Worm (Caenorhabditis elegans): ENCODE data around the gene B0304.2.

Gene B0304.2

ce11 chrII:4531880-4532279, 8.5 kb downstream of the B0304.2 start, which contains the start of gene sra-32:
Gene sra-32 (minus strand): TSS chrII:4531980.
- TF ChIP-seq athp-1 (tag; optimal IDR thresholded peaks at IDR 0.05) (no peak), akir-1 (GFP tag; optimal IDR thresholded peaks at IDR 0.05) (no peak), lin-26 (GFP tag; IDR thresholded peaks at IDR 0.05) (no peak), unc-130 (GFP tag; optimal IDR thresholded peaks at IDR 0.05) (no peak), ztf-26 (tag; optimal IDR thresholded peaks at IDR 0.05) (no peak), efl-1 (GFP tag; optimal IDR thresholded peaks at IDR 0.05) (no peak), sdz-38 (tag; optimal IDR thresholded peaks at IDR 0.05) (no peak), lin-40 (tag; optimal IDR thresholded peaks at IDR 0.05) (no peak), egl-44 (GFP tag; IDR thresholded peaks at IDR 0.05) (no peak), Y56A3A.18 (GFP tag; IDR thresholded peaks at IDR 0.05) (no peak), hmg-20 (GFP tag; IDR thresholded peaks at IDR 0.05) (no peak), lag-1 (GFP tag; IDR thresholded peaks at IDR 0.05) (no peak), ekl-4 (GFP tag; IDR thresholded peaks at IDR 0.05) (no peak), C17E4.6 (GFP tag; IDR thresholded peaks at IDR 0.05) (no peak), tbx-9 (tag; optimal IDR thresholded peaks at IDR 0.05; ENCODE audit: borderline replicate concordance) (no peak)

ce11 chrII:4537141-4537540, 13.7 kb downstream of the B0304.2 start, which contains the start of gene sra-33:
Gene sra-33 (minus strand): TSS chrII:4537241.
- TF ChIP-seq nhr-27 (tag; optimal IDR thresholded peaks at IDR 0.05) (no peak), nhr-90 (tag; optimal IDR thresholded peaks at IDR 0.05) (no peak), madf-10 (tag; optimal IDR thresholded peaks at IDR 0.05) (no peak), unc-130 (GFP tag; optimal IDR thresholded peaks at IDR 0.05) (no peak), ceh-100 (GFP tag; IDR thresholded peaks at IDR 0.05) (no peak), efl-1 (GFP tag; optimal IDR thresholded peaks at IDR 0.05) (no peak), akir-1 (GFP tag; optimal IDR thresholded peaks at IDR 0.05) (no peak), fkh-3 (tag; optimal IDR thresholded peaks at IDR 0.05) (no peak), F49E8.2 (tag; optimal IDR thresholded peaks at IDR 0.05; ENCODE audit: insufficient read depth) (no peak), F52B5.7 (tag; optimal IDR thresholded peaks at IDR 0.05) (no peak)

- TF ChIP-seq atf-7 (tag; optimal IDR thresholded peaks at IDR 0.05) (no peak), snpc-1.3 (tag; optimal IDR thresholded peaks at IDR 0.05; ENCODE audit: insufficient read depth) (no peak)
These were observed 17.2 kb downstream of the B0304.2 start, which contains the start of gene sra-36 for ce11 chrII:4540631-4541030. Gene sra-36 (minus strand): TSS chrII:4540731.

- TF ChIP-seq xnd-1 (tag; optimal IDR thresholded peaks at IDR 0.05) (no peak), ceh-40 (GFP tag; IDR thresholded peaks at IDR 0.05) (no peak), ztf-3 (GFP tag; optimal IDR thresholded peaks at IDR 0.05) (no peak), Y53F4B.3 (GFP tag; IDR thresholded peaks at IDR 0.05) (no peak), pha-4 (tag; optimal IDR thresholded peaks at IDR 0.05) (no peak), K11D2.4 (GFP tag; IDR thresholded peaks at IDR 0.05) (no peak), sea-2 (GFP tag; IDR thresholded peaks at IDR 0.05) (no peak), attf-5 (GFP tag; optimal IDR thresholded peaks at IDR 0.05) (no peak), egrh-3 (GFP tag; IDR thresholded peaks at IDR 0.05) (no peak), ama-1 (optimal IDR thresholded peaks at IDR 0.05) (no peak), ama-1 (GFP tag; optimal IDR thresholded peaks at IDR 0.05) (no peak), nfyb-1 (GFP tag; IDR thresholded peaks at IDR 0.05) (no peak)
These were observed 20.1 kb downstream of the B0304.2 start, which contains the start of gene sra-34 for ce11 chrII:4543568-4543967. Gene sra-34 (minus strand): TSS chrII:4543668.
